Fruit fly (Drosophila melanogaster) whole organism, pupa: ENCODE data around the gene Ube3a.

Experiments used
- CG13204 ChIP-seq: fragments of 200-800 bp; sonication (Bioruptor generic); optimal IDR thresholded peaks from 2 replicates; lab custom pipeline; 2018; ENCODE audit warnings: missing biosample characterization, mild to moderate bottlenecking, missing genetic modification characterization, moderate library complexity
- CG4496 ChIP-seq: fragments of 200-800 bp; sonication (Bioruptor generic); IDR thresholded peaks from 3 replicates; pipeline ENCODE4 v1.3.6; 2022; ENCODE audit warnings: missing biosample characterization, missing genetic modification characterization
- CG8301 ChIP-seq: fragments of 200-800 bp; sonication (Bioruptor generic); optimal IDR thresholded peaks from 2 replicates; lab custom pipeline; 2018; ENCODE audit warnings: missing biosample characterization, mild to moderate bottlenecking, missing genetic modification characterization

- TF ChIP-seq CG4496 (GFP tag; lab: Robert Waterston, UW) = no peak
- TF ChIP-seq CG13204 = no peak
- TF ChIP-seq CG8301 (tag; lab: Kevin White, UChicago) = no peak
Observed at dm6 chr3L:11227708-11228107, 17.3 kb upstream of the Ube3a start.
